Worm (Caenorhabditis elegans) whole organism, L1 larva: ENCODE results near the gene C04E6.7.

Experiments
- C04F5.9 ChIP-seq: sonication (generic microtip); optimal IDR thresholded peaks from 2 replicates; lab custom pipeline; 2016; ENCODE audit warnings: missing genetic modification characterization, missing compliant biosample characterization
- C34B4.2 ChIP-seq: sonication (generic microtip); optimal IDR thresholded peaks from 2 replicates; lab custom pipeline; 2017; ENCODE audit warnings: mild to moderate bottlenecking, missing genetic modification characterization, missing compliant biosample characterization
- F16B12.6 ChIP-seq: fragments of 150-350 bp; optimal IDR thresholded peaks from 2 replicates; lab custom pipeline; 2014; ENCODE audit warnings: missing biosample characterization, missing genetic modification characterization
- Y116A8C.19 ChIP-seq: sonication (generic microtip); optimal IDR thresholded peaks from 2 replicates; lab custom pipeline; 2016; ENCODE audit warnings: missing compliant biosample characterization, missing genetic modification characterization, borderline replicate concordance
- aly-2 ChIP-seq: fragments of 150-350 bp; optimal IDR thresholded peaks from 2 replicates; lab custom pipeline; 2014; ENCODE audit warnings: missing biosample characterization, missing genetic modification characterization
- ceh-63 ChIP-seq: fragments of 200-800 bp; sonication (Bioruptor generic); optimal IDR thresholded peaks from 2 replicates; lab custom pipeline; 2018; ENCODE audit warnings: mild to moderate bottlenecking, missing genetic modification characterization, missing compliant biosample characterization
- ces-1 ChIP-seq: fragments of 150-350 bp; optimal IDR thresholded peaks from 2 replicates; lab custom pipeline; 2014; ENCODE audit warnings: missing biosample characterization, missing genetic modification reagents, missing genetic modification characterization
- dsc-1 ChIP-seq: sonication (generic microtip); optimal IDR thresholded peaks from 2 replicates; lab custom pipeline; 2016; ENCODE audit warnings: mild to moderate bottlenecking, missing genetic modification characterization, missing compliant biosample characterization
- efl-1 ChIP-seq, 4 experiments: fragments of 150-350 bp; optimal IDR thresholded peaks in 3 of 4; peaks in 1 of 4; 1 replicate in 1 of 4; 2 replicates in 3 of 4; lab custom pipeline; 2014; ENCODE audit warnings: missing biosample characterization in 2 of 4, missing genetic modification characterization in 2 of 4, missing genetic modification reagents in 2 of 4
- efl-3 ChIP-seq: fragments of 200-800 bp; sonication (Bioruptor generic); optimal IDR thresholded peaks from 2 replicates; lab custom pipeline; 2018; ENCODE audit warnings: mild to moderate bottlenecking, missing genetic modification characterization, missing compliant biosample characterization
- egl-13 ChIP-seq: sonication (generic microtip); optimal IDR thresholded peaks from 2 replicates; lab custom pipeline; 2016; ENCODE audit warnings: missing genotype, missing genetic modification reagents, missing genetic modification characterization, missing compliant biosample characterization
- egl-27 ChIP-seq, 2 experiments: fragments of 150-350 bp in 1 of 2; sonication (generic microtip); optimal IDR thresholded peaks; 3 replicates each; lab custom pipeline; 2017 to 2018; ENCODE audit warnings: missing biosample characterization in 2 of 2, missing genetic modification characterization in 2 of 2, missing genetic modification reagents in 2 of 2
- elt-3 ChIP-seq, 6 experiments: fragments of 150-350 bp in 1 of 6; sonication (generic microtip); optimal IDR thresholded peaks; 2 replicates each; lab custom pipeline; 2017 to 2018; ENCODE audit warnings: missing biosample characterization in 6 of 6, missing genetic modification characterization in 6 of 6, inconsistent platforms in 1 of 6
- fkh-10 ChIP-seq: sonication (generic microtip); optimal IDR thresholded peaks from 2 replicates; lab custom pipeline; 2017; ENCODE audit warnings: missing biosample characterization, missing genetic modification reagents, missing genetic modification characterization
- fkh-4 ChIP-seq: sonication (generic microtip); optimal IDR thresholded peaks from 2 replicates; lab custom pipeline; 2016; ENCODE audit warnings: missing compliant biosample characterization, missing genetic modification characterization, borderline replicate concordance
- fkh-8 ChIP-seq: sonication (generic microtip); optimal IDR thresholded peaks from 2 replicates; lab custom pipeline; 2016; ENCODE audit warnings: mild to moderate bottlenecking, missing genetic modification characterization, missing compliant biosample characterization
- grh-1 ChIP-seq: fragments of 200-800 bp; sonication (Bioruptor generic); IDR thresholded peaks from 2 replicates; pipeline ENCODE4 v1.3.6; 2022; ENCODE audit warnings: missing genetic modification reagents, missing genetic modification characterization, missing compliant biosample characterization
- hlh-17 ChIP-seq: fragments of 200-800 bp; sonication (Bioruptor generic); optimal IDR thresholded peaks from 2 replicates; lab custom pipeline; 2018; ENCODE audit warnings: missing genetic modification characterization, mild to moderate bottlenecking, missing compliant biosample characterization, moderate library complexity, borderline replicate concordance
- isw-1 ChIP-seq: fragments of 200-800 bp; sonication (Bioruptor generic); IDR thresholded peaks from 2 replicates; pipeline ENCODE4 v1.3.6; 2022; ENCODE audit warnings: missing genetic modification characterization, missing compliant biosample characterization
- jun-1 ChIP-seq: fragments of 150-350 bp; optimal IDR thresholded peaks from 2 replicates; lab custom pipeline; 2014; ENCODE audit warnings: missing biosample characterization, missing genetic modification reagents, missing genetic modification characterization
- lin-14 ChIP-seq: fragments of 200-800 bp; sonication (Bioruptor generic); optimal IDR thresholded peaks from 2 replicates; lab custom pipeline; 2018; ENCODE audit warnings: mild to moderate bottlenecking, missing genetic modification characterization, moderate library complexity, missing compliant biosample characterization
- lin-15B ChIP-seq: fragments of 150-350 bp; sonication (generic microtip); optimal IDR thresholded peaks from 3 replicates; lab custom pipeline; 2014; ENCODE audit warnings: missing biosample characterization, missing genetic modification characterization
- lin-35 ChIP-seq, 2 experiments: fragments of 150-350 bp; optimal IDR thresholded peaks; 2 replicates each; lab custom pipeline; 2014; ENCODE audit warnings: missing biosample characterization in 2 of 2, missing genetic modification characterization in 2 of 2, missing genetic modification reagents in 2 of 2
- lsy-2 ChIP-seq, 2 experiments: fragments of 150-350 bp; optimal IDR thresholded peaks; 2 replicates each; lab custom pipeline; 2014; ENCODE audit warnings: missing biosample characterization in 2 of 2, missing genetic modification characterization in 2 of 2
- mab-9 ChIP-seq: fragments of 200-800 bp; sonication (Bioruptor generic); IDR thresholded peaks from 2 replicates; pipeline ENCODE4 v1.3.6; 2022; ENCODE audit warnings: missing genetic modification reagents, missing genetic modification characterization, missing compliant biosample characterization
- mdl-1 ChIP-seq, 2 experiments: fragments of 150-350 bp; optimal IDR thresholded peaks; 2 replicates each; lab custom pipeline; 2014 to 2017; ENCODE audit warnings: missing biosample characterization in 2 of 2, missing genetic modification characterization in 2 of 2, inconsistent platforms in 1 of 2
- mep-1 ChIP-seq: fragments of 150-350 bp; optimal IDR thresholded peaks from 2 replicates; lab custom pipeline; 2014; ENCODE audit warnings: missing biosample characterization, missing genetic modification characterization
- nhr-11 ChIP-seq: fragments of 150-350 bp; optimal IDR thresholded peaks from 2 replicates; lab custom pipeline; 2014; ENCODE audit warnings: missing biosample characterization, missing genetic modification characterization
- nhr-19 ChIP-seq: fragments of 200-800 bp; sonication (Bioruptor generic); conservative IDR thresholded peaks from 2 replicates; pipeline ENCODE4 v1.3.6; 2022; ENCODE audit warnings: missing genetic modification characterization, missing compliant biosample characterization
- nhr-237 ChIP-seq: fragments of 150-350 bp; optimal IDR thresholded peaks from 2 replicates; lab custom pipeline; 2014; ENCODE audit warnings: missing biosample characterization, missing genetic modification characterization
- nhr-28 ChIP-seq: fragments of 150-350 bp; optimal IDR thresholded peaks from 2 replicates; lab custom pipeline; 2014; ENCODE audit warnings: missing biosample characterization, missing genetic modification characterization
- nhr-77 ChIP-seq: fragments of 150-350 bp; optimal IDR thresholded peaks from 2 replicates; lab custom pipeline; 2014; ENCODE audit warnings: missing biosample characterization, missing genetic modification characterization
- nhr-90 ChIP-seq: sonication (generic microtip); optimal IDR thresholded peaks from 2 replicates; lab custom pipeline; 2016; ENCODE audit warnings: mild to moderate bottlenecking, missing genetic modification characterization, missing compliant biosample characterization; ENCODE audit not compliant: poor library complexity
- snpc-4 ChIP-seq: fragments of 150-350 bp; optimal IDR thresholded peaks from 2 replicates; lab custom pipeline; 2014; ENCODE audit warnings: missing biosample characterization, missing genetic modification characterization
- sup-37 ChIP-seq: fragments of 200-800 bp; sonication (Bioruptor generic); optimal IDR thresholded peaks from 2 replicates; lab custom pipeline; 2018; ENCODE audit warnings: mild to moderate bottlenecking, missing genetic modification characterization, missing compliant biosample characterization
- swsn-7 ChIP-seq: sonication (generic microtip); optimal IDR thresholded peaks from 2 replicates; lab custom pipeline; 2016; ENCODE audit warnings: missing genetic modification characterization, missing compliant biosample characterization
- tlp-1 ChIP-seq: fragments of 150-350 bp; optimal IDR thresholded peaks from 2 replicates; lab custom pipeline; 2014; ENCODE audit warnings: missing biosample characterization, missing genetic modification characterization
- unc-130 ChIP-seq: fragments of 150-350 bp; optimal IDR thresholded peaks from 2 replicates; lab custom pipeline; 2017; ENCODE audit warnings: missing biosample characterization, missing genetic modification characterization, inconsistent platforms
- unc-62 ChIP-seq: fragments of 150-350 bp; optimal IDR thresholded peaks from 2 replicates; lab custom pipeline; 2014; ENCODE audit warnings: missing biosample characterization, missing genetic modification reagents, missing genetic modification characterization
- vab-15 ChIP-seq: sonication (generic microtip); optimal IDR thresholded peaks from 2 replicates; lab custom pipeline; 2017; ENCODE audit warnings: missing genotype, mild to moderate bottlenecking, missing genetic modification characterization, missing compliant biosample characterization
- zag-1 ChIP-seq: fragments of 150-350 bp; optimal IDR thresholded peaks from 2 replicates; lab custom pipeline; 2014; ENCODE audit warnings: missing biosample characterization, missing genetic modification characterization
- zip-4 ChIP-seq: fragments of 200-800 bp; sonication (Bioruptor generic); optimal IDR thresholded peaks from 2 replicates; lab custom pipeline; 2018; ENCODE audit warnings: mild to moderate bottlenecking, missing genetic modification characterization, moderate library complexity, missing compliant biosample characterization
- ztf-11 ChIP-seq, 2 experiments: sonication (generic microtip); optimal IDR thresholded peaks; 2 replicates each; lab custom pipeline; 2016 to 2017; ENCODE audit warnings: missing genetic modification characterization in 2 of 2, missing biosample characterization in 1 of 2, missing compliant biosample characterization in 1 of 2

The C04E6.7 gene

ce11 chrV:5906252-5906651 lies 13.1 kb downstream of the C04E6.7 start, which contains the start of gene srd-15:
Gene srd-15, minus strand, starts transcription at chrV:5906352.
- TF ChIP-seq unc-62 (GFP tag; lab: Kevin White, UChicago) (no peak), zag-1 (tag; lab: Kevin White, UChicago) (no peak), isw-1 (GFP tag; lab: Robert Waterston, UW) (no peak), tlp-1 (tag; lab: Kevin White, UChicago) (no peak), lsy-2 (tag; optimal IDR thresholded peaks at IDR 0.05; lab: Kevin White, UChicago) (no peak), nhr-28 (no peak), hlh-17 (no peak), lin-15B (no peak), ztf-11 (tag; optimal IDR thresholded peaks at IDR 0.05; lab: Kevin White, UChicago) (no peak), Y116A8C.19 (tag; lab: Kevin White, UChicago) (no peak), swsn-7 (no peak), dsc-1 (tag; lab: Kevin White, UChicago) (no peak), zip-4 (GFP tag; lab: Kevin White, UChicago) (no peak), ces-1 (GFP tag; lab: Kevin White, UChicago) (no peak), elt-3 (tag; optimal IDR thresholded peaks at IDR 0.05; lab: Kevin White, UChicago) (no peak)

DNA sequence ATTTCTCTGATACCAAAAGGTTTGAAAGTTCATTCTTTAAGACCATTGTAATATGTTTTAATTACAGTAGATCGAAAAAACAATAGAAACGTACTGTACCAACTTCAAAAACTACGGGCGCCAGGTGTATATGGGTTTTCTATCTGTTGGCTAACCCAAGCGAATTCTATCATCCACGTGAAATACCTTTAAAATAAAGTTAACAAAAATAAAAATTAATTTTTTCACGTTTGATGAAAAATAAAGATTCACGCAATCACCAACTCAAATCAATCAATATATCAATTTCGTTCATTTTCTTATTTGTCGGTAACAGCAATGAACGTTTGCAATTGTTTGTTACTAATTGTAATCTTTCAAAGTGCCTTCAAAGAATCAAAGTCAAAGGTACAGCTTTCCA lies 14.0 kb downstream of the C04E6.7 start, which contains the start of gene C04E6.4:
Gene C04E6.4 (plus strand): TSS at position 301 of the 400 bp plus-strand sequence.
- TF ChIP-seq snpc-4 (tag; lab: Kevin White, UChicago) = no peak
- no peak for TF ChIP-seq nhr-11 (tag; lab: Kevin White, UChicago)
- TF ChIP-seq mep-1 = no peak
- no peak for TF ChIP-seq fkh-10 (GFP tag; lab: Kevin White, UChicago)
- TF ChIP-seq unc-130 = no peak
- no peak for TF ChIP-seq grh-1
- TF ChIP-seq sup-37 (GFP tag; lab: Kevin White, UChicago) = no peak
- TF ChIP-seq, all 84 proteins: peak for 0

ce11 chrV:5912426-5912825 lies 19.3 kb downstream of the C04E6.7 start, which contains the start of gene C04E6.13:
Gene C04E6.13, plus strand, starts transcription at chrV:5912726.
- no peak for TF ChIP-seq aly-2 (tag; lab: Kevin White, UChicago)
- no peak for TF ChIP-seq efl-1 (optimal IDR thresholded peaks at IDR 0.05; lab: Kevin White, UChicago)
- peak in 1 of 2 experiments; percentile 7 for TF ChIP-seq efl-1 (GFP tag; optimal IDR thresholded peaks at IDR 0.05 in 1 of 2; lab: Kevin White, UChicago)

DNA sequence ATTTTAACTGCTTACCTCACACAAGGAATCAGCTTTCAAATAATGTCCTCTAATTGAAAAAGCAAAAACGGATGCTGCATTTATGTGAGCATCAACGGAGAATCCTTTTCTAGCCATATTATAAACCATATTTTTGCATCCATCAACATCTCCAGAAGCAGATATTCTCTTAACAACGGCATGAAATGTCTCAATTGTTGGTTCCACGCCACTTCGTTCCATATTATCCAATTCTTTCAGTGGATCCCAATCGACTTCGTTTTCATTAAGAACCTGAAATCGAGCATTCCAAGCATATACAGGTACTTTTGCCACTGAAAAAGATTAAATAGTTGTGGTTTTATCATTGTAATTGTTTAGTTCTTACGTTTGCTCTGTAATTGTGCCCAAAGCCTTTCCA lies 23.7 kb downstream of the C04E6.7 start:
- TF ChIP-seq mdl-1 (tag; optimal IDR thresholded peaks at IDR 0.05; lab: Kevin White, UChicago) (no peak), efl-1 (optimal IDR thresholded peaks at IDR 0.05; lab: Kevin White, UChicago) (no peak), efl-1 (GFP tag; optimal IDR thresholded peaks at IDR 0.05 in 1 of 2; lab: Kevin White, UChicago) (peak in 1 of 2 experiments; percentile 75)

- TF ChIP-seq C04F5.9 (peak; percentile 94), lin-35 (GFP tag; optimal IDR thresholded peaks at IDR 0.05; lab: Kevin White, UChicago) (peak; percentile 99), C34B4.2 (tag; lab: Kevin White, UChicago) (peak; percentile 32), jun-1 (tag; lab: Kevin White, UChicago) (peak; percentile 57), ceh-63 (GFP tag; lab: Kevin White, UChicago) (peak; percentile 92), mdl-1 (tag; optimal IDR thresholded peaks at IDR 0.05; lab: Kevin White, UChicago) (peak in 1 of 2 experiments; percentile 68), nhr-77 (peak; percentile 36), egl-13 (tag; lab: Kevin White, UChicago) (peak; percentile 96), F16B12.6 (tag; lab: Kevin White, UChicago) (peak; percentile 46), nhr-237 (tag; lab: Kevin White, UChicago) (peak; percentile 45), lin-14 (GFP tag; lab: Kevin White, UChicago) (peak; percentile 86), efl-3 (GFP tag; lab: Kevin White, UChicago) (peak; percentile 90), egl-27 (tag; optimal IDR thresholded peaks at IDR 0.05; lab: Kevin White, UChicago) (no peak), fkh-4 (peak; percentile 100), nhr-19 (GFP tag; lab: Robert Waterston, UW) (peak; percentile 93), fkh-8 (tag; lab: Kevin White, UChicago) (peak; percentile 86), vab-15 (tag; lab: Kevin White, UChicago) (peak; percentile 43), dsc-1 (tag; lab: Kevin White, UChicago) (peak; percentile 98), nhr-28 (no peak), nhr-90 (tag; lab: Kevin White, UChicago) (peak; percentile 97), lsy-2 (tag; optimal IDR thresholded peaks at IDR 0.05; lab: Kevin White, UChicago) (peak; percentile 85 to 87), sup-37 (GFP tag; lab: Kevin White, UChicago) (peak; percentile 75), elt-3 (tag; optimal IDR thresholded peaks at IDR 0.05; lab: Kevin White, UChicago) (peak in 2 of 6 experiments; percentile 16 to 35), mab-9 (GFP tag; lab: Robert Waterston, UW) (peak; percentile 91), swsn-7 (peak; percentile 93)
These were observed 24.6 kb downstream of the C04E6.7 start, which contains the start of gene lrpr-1 for ce11 chrV:5917707-5918106. Gene lrpr-1, minus strand, starts transcription at chrV:5917891.
